Worm (Caenorhabditis elegans): ENCODE data around the gene T07F8.1.

ce11 chrII:7103111-7103510, 45.1 kb upstream of the T07F8.1 start:
- TF ChIP-seq unc-62 (GFP tag; optimal IDR thresholded peaks at IDR 0.05) (no peak), snpc-4 (tag; optimal IDR thresholded peaks at IDR 0.05) (no peak), mdl-1 (tag; optimal IDR thresholded peaks at IDR 0.05) (no peak), tbx-2 (tag; optimal IDR thresholded peaks at IDR 0.05) (no peak), nhr-12 (tag; optimal IDR thresholded peaks at IDR 0.05) (no peak), Y116A8C.19 (tag; optimal IDR thresholded peaks at IDR 0.05; ENCODE audit: borderline replicate concordance) (no peak), ets-5 (GFP tag; IDR thresholded peaks at IDR 0.05) (no peak)

All from whole organism, L1 larva.